Fruit fly (Drosophila melanogaster) whole organism, pupa: ENCODE data around the gene CG32119.
A peak's percentile ranks its signal among the peaks of the same experiment; 100 is the strongest.

ENCODE experiments used
- CG13204 ChIP-seq: fragments of 200-800 bp; sonication (Bioruptor generic); optimal IDR thresholded peaks from 2 replicates; lab custom pipeline; 2018; ENCODE audit warnings: missing biosample characterization, mild to moderate bottlenecking, missing genetic modification characterization, moderate library complexity
- CG34367 ChIP-seq: fragments of 200-800 bp; sonication (Bioruptor generic); optimal IDR thresholded peaks from 2 replicates; lab custom pipeline; 2018; ENCODE audit warnings: missing biosample characterization, mild to moderate bottlenecking, missing genetic modification characterization
- CG4496 ChIP-seq: fragments of 200-800 bp; sonication (Bioruptor generic); IDR thresholded peaks from 3 replicates; pipeline ENCODE4 v1.3.6; 2022; ENCODE audit warnings: missing biosample characterization, missing genetic modification characterization
- CG8159 ChIP-seq: fragments of 200-800 bp; sonication (Bioruptor generic); optimal IDR thresholded peaks from 3 replicates; lab custom pipeline; 2018; ENCODE audit warnings: missing biosample characterization, mild to moderate bottlenecking, missing genetic modification characterization, moderate library complexity
- CG8301 ChIP-seq: fragments of 200-800 bp; sonication (Bioruptor generic); optimal IDR thresholded peaks from 2 replicates; lab custom pipeline; 2018; ENCODE audit warnings: missing biosample characterization, mild to moderate bottlenecking, missing genetic modification characterization
- EcR ChIP-seq: fragments of 200-800 bp; sonication (Bioruptor generic); optimal IDR thresholded peaks from 3 replicates; lab custom pipeline; 2019; ENCODE audit warnings: missing biosample characterization, missing genetic modification characterization, mild to moderate bottlenecking, moderate library complexity, missing genetic modification reagents
- Ets98B ChIP-seq: fragments of 200-800 bp; sonication (Bioruptor generic); IDR thresholded peaks from 2 replicates; pipeline ENCODE4 v1.3.6; 2022; ENCODE audit warnings: missing biosample characterization, missing genetic modification characterization
- Pif1A ChIP-seq: fragments of 200-800 bp; sonication (Bioruptor generic); optimal IDR thresholded peaks from 3 replicates; lab custom pipeline; 2016; ENCODE audit warnings: missing biosample characterization, missing genetic modification characterization
- Snoo ChIP-seq: fragments of 200-800 bp; sonication (Bioruptor generic); optimal IDR thresholded peaks from 3 replicates; lab custom pipeline; 2017; ENCODE audit warnings: missing biosample characterization, mild to moderate bottlenecking, missing genetic modification characterization, inconsistent platforms
- fd96Ca ChIP-seq: fragments of 200-800 bp; sonication (Bioruptor generic); IDR thresholded peaks from 3 replicates; pipeline ENCODE4 v1.3.6; 2022; ENCODE audit warnings: missing biosample characterization, missing genetic modification characterization
- rn ChIP-seq: fragments of 200-800 bp; sonication (Bioruptor generic); IDR thresholded peaks from 2 replicates; pipeline ENCODE4 v1.3.6; 2022; ENCODE audit warnings: missing biosample characterization, missing genetic modification characterization

dm6 chr3L:13246278-13247069 is 2.0 kb downstream of the CG32119 start:
- TF ChIP-seq Pif1A (GFP tag; lab: Kevin White, UChicago) (no peak), CG13204 (no peak), CG8301 (no peak), CG8159 (tag; lab: Kevin White, UChicago) (no peak), CG4496 (GFP tag; lab: Robert Waterston, UW) (peak; percentile 18; the same call in 1 of the 3 replicates), fd96Ca (GFP tag; lab: Robert Waterston, UW) (no peak), Snoo (no peak), CG34367 (tag; lab: Kevin White, UChicago) (no peak), Ets98B (0 out of 2 replicates have a peak, but pooled peaks have one; percentile 14), EcR (GFP tag; lab: Kevin White, UChicago) (no peak), rn (GFP tag; lab: Robert Waterston, UW) (no peak)
